Fruit fly (Drosophila melanogaster) whole organism, wandering third instar larva: ENCODE results near the gene HP1c.

Experiments
- CG9705 ChIP-seq: fragments of 200-800 bp; sonication (Bioruptor generic); optimal IDR thresholded peaks from 2 replicates; lab custom pipeline; 2018; ENCODE audit warnings: missing biosample characterization, mild to moderate bottlenecking, missing genetic modification characterization
- CrebA ChIP-seq: fragments of 200-800 bp; sonication (Bioruptor generic); optimal IDR thresholded peaks from 2 replicates; lab custom pipeline; 2016; ENCODE audit warnings: missing biosample characterization, mild to moderate bottlenecking, missing genetic modification characterization, borderline replicate concordance
- Dfd ChIP-seq: fragments of >200 bp; optimal IDR thresholded peaks from 2 replicates; lab custom pipeline; 2017; ENCODE audit warnings: missing biosample characterization, missing genetic modification characterization
- Dif ChIP-seq: fragments of 200-275, 200-300 bp; sonication (Bioruptor generic); optimal IDR thresholded peaks from 2 replicates; lab custom pipeline; 2018; ENCODE audit warnings: missing biosample characterization, missing genetic modification characterization; ENCODE audit not compliant: partially characterized antibody
- GATAd ChIP-seq: sonication (Bioruptor generic); optimal IDR thresholded peaks from 2 replicates; lab custom pipeline; 2016; ENCODE audit warnings: missing biosample characterization, missing genetic modification characterization
- HLH106 ChIP-seq: fragments of 200-800 bp; optimal IDR thresholded peaks from 3 replicates; lab custom pipeline; 2019; ENCODE audit warnings: missing biosample characterization, mild to moderate bottlenecking, missing genetic modification characterization, moderate library complexity
- Hnf4 ChIP-seq: fragments of 200-800 bp; sonication (Bioruptor generic); optimal IDR thresholded peaks from 2 replicates; lab custom pipeline; 2016; ENCODE audit warnings: missing biosample characterization, mild to moderate bottlenecking, missing genetic modification characterization
- Hr83 ChIP-seq: fragments of 200-300 bp; sonication (Bioruptor generic); optimal IDR thresholded peaks from 2 replicates; lab custom pipeline; 2016; ENCODE audit warnings: missing biosample characterization, mild to moderate bottlenecking, missing genetic modification characterization, moderate library complexity; ENCODE audit not compliant: poor library complexity, severe bottlenecking
- Mio ChIP-seq: sonication (Bioruptor generic); optimal IDR thresholded peaks from 2 replicates; lab custom pipeline; 2016; ENCODE audit warnings: missing biosample characterization, missing genetic modification characterization
- Myc ChIP-seq: fragments of >200 bp; optimal IDR thresholded peaks from 2 replicates; lab custom pipeline; 2017
- OdsH ChIP-seq: fragments of 200-800 bp; sonication (Bioruptor generic); optimal IDR thresholded peaks from 2 replicates; lab custom pipeline; 2016; ENCODE audit warnings: missing biosample characterization, mild to moderate bottlenecking, missing genetic modification characterization
- Rel ChIP-seq, 2 experiments: fragments of 200-800 bp; sonication (Bioruptor generic) in 1 of 2; optimal IDR thresholded peaks; 2 replicates in 1 of 2; 3 replicates in 1 of 2; lab custom pipeline; 2016 to 2019; ENCODE audit warnings: mild to moderate bottlenecking in 2 of 2, missing biosample characterization in 2 of 2, missing genetic modification characterization in 2 of 2, moderate library complexity in 1 of 2
- Vsx2 ChIP-seq: fragments of 200-300, 225-300 bp; sonication (Bioruptor generic); optimal IDR thresholded peaks from 2 replicates; lab custom pipeline; 2018; ENCODE audit warnings: missing biosample characterization, missing genetic modification characterization; ENCODE audit not compliant: partially characterized antibody
- brk ChIP-seq: fragments of 200-800 bp; sonication (Bioruptor generic); optimal IDR thresholded peaks from 2 replicates; lab custom pipeline; 2016; ENCODE audit warnings: missing biosample characterization, mild to moderate bottlenecking, missing genetic modification characterization
- ey ChIP-seq: fragments of 200-800 bp; sonication (Bioruptor generic); optimal IDR thresholded peaks from 2 replicates; lab custom pipeline; 2016; ENCODE audit warnings: missing biosample characterization, missing genetic modification characterization
- h ChIP-seq: fragments of 200-800 bp; sonication (Bioruptor generic); optimal IDR thresholded peaks from 3 replicates; lab custom pipeline; 2016; ENCODE audit warnings: missing biosample characterization, mild to moderate bottlenecking, missing genetic modification characterization
- jim ChIP-seq: fragments of 175-275, 200-325 bp; sonication (Bioruptor generic); optimal IDR thresholded peaks from 2 replicates; lab custom pipeline; 2016; ENCODE audit warnings: missing biosample characterization, mild to moderate bottlenecking, missing genetic modification characterization
- psq ChIP-seq: fragments of 200-800 bp; sonication (Bioruptor generic); optimal IDR thresholded peaks from 3 replicates; lab custom pipeline; 2017; ENCODE audit warnings: missing biosample characterization, mild to moderate bottlenecking, missing genetic modification characterization, moderate library complexity
- sage ChIP-seq: fragments of 200-800 bp; sonication (Bioruptor generic); optimal IDR thresholded peaks from 2 replicates; lab custom pipeline; 2016; ENCODE audit warnings: missing biosample characterization, mild to moderate bottlenecking, missing genetic modification characterization
- sv ChIP-seq: fragments of 200-800 bp; sonication (Bioruptor generic); optimal IDR thresholded peaks from 3 replicates; lab custom pipeline; 2016; ENCODE audit warnings: missing biosample characterization, missing genetic modification characterization
- tai ChIP-seq: sonication (Bioruptor generic); optimal IDR thresholded peaks from 2 replicates; lab custom pipeline; 2016; ENCODE audit warnings: missing biosample characterization, missing genetic modification characterization
- usp ChIP-seq: fragments of >200 bp; optimal IDR thresholded peaks from 2 replicates; lab custom pipeline; 2017; ENCODE audit warnings: missing biosample characterization, missing genetic modification characterization

Gene HP1c

DNA sequence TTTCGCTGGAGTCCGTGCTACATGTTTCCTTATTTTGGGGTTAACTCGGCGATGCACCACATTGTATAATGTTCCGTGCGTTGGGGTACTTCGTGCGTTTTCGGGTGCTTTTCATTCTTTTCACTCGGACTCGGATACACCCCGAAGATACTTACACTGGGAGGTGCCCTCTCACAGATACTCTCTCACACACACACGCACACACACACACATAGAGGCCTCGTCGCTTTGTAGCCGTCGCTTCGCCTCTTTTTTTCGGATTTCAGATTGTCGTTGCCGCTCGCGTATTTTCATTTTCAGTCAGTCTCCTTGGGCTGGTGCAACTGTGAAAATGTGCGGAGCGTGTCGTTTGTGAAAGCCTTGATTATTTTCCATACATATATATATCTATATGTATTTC lies 36.0 kb downstream of the HP1c start (continued):
- peak; percentile 50 for TF ChIP-seq Rel (GFP tag; optimal IDR thresholded peaks at IDR 0.05; lab: Kevin White, UChicago)
- TF ChIP-seq Rel (tag; optimal IDR thresholded peaks at IDR 0.05; lab: Kevin White, UChicago): peak; percentile 9
- no peak for TF ChIP-seq psq (GFP tag; lab: Kevin White, UChicago)
- no peak for TF ChIP-seq Vsx2 (GFP tag; lab: Kevin White, UChicago)
- no peak for TF ChIP-seq GATAd
- TF ChIP-seq Hr83 (GFP tag; lab: Kevin White, UChicago): peak; percentile 67
- TF ChIP-seq CrebA (GFP tag; lab: Kevin White, UChicago): peak; percentile 63
- TF ChIP-seq ey (GFP tag; lab: Kevin White, UChicago): no peak
- TF ChIP-seq, all 38 proteins: peak for 10

DNA sequence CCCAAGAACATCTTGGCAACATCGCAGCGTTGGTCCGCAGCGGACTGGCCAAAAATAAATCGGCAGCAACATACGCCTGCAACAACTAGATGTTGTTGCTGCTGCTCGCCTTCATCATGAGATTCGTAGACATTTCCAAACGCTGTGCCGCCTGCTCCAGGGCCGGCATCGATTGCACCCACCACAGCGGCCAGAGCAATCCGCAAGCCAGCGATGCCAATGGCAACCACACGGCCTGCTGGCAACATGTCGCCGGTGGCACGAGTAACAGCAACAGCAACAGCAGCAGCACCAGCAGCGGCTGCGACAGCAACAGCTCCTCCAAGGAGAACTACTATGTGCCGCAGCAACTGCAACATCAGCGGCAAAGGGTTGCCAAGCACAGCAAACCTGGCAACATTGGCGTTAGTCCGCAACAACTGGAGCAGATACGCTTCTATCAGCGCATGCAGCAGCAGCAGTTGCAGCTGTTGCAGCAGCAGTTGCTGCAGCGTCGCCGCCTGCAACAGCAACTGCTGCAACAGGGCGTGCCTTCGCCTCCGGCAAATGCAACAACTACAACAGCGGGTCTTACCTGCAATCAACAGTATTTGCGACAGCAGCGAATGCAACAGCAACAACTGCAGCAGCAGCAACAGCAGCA lies 39.4 kb downstream of the HP1c start:
- TF ChIP-seq Dfd (GFP tag; lab: Kevin White, UChicago) (peak; percentile 20), Myc (no peak)

DNA sequence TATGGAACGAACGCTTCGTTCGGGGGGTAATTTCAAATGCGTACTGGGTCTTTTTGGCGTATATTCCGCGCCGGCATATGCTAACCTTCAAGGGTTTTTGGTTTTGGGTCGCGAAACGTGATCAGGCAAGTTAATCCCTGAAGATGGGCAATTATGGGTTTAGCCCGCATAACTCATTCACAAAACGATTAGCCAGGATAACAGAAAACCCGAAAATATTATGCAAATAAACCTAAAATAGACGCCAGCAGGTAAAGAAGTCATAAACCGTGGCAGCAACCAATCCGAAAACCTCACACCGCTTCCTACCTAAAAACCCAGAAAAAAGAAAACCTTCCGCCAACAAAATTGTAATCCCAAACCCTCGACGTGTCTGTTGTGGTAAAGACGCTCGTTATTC lies 43.7 kb downstream of the HP1c start:
- TF ChIP-seq Dif (GFP tag; lab: Kevin White, UChicago) (no peak), Myc (no peak), OdsH (GFP tag; lab: Kevin White, UChicago) (no peak), brk (GFP tag; lab: Kevin White, UChicago) (no peak), jim (GFP tag; lab: Kevin White, UChicago) (no peak), usp (GFP tag; lab: Kevin White, UChicago) (no peak), Mio (no peak), CG9705 (GFP tag; lab: Kevin White, UChicago) (no peak), HLH106 (tag; lab: Kevin White, UChicago) (no peak), Hnf4 (GFP tag; lab: Kevin White, UChicago) (no peak), sv (GFP tag; lab: Kevin White, UChicago) (no peak), h (GFP tag; lab: Kevin White, UChicago) (no peak)

- TF ChIP-seq Myc (peak; percentile 96), sage (GFP tag; lab: Kevin White, UChicago) (no peak), tai (GFP tag; lab: Kevin White, UChicago) (no peak)
Observed at dm6 chr3R:22793953-22794352, 48.5 kb downstream of the HP1c start.
